Fruit fly (Drosophila melanogaster) whole organism, wandering third instar larva: Measurements from ENCODE around the gene CG34051.

Source experiments
- CG32264 ChIP-seq: fragments of 200-800 bp; sonication (Bioruptor generic); optimal IDR thresholded peaks from 2 replicates; lab custom pipeline; 2016; ENCODE audit warnings: missing biosample characterization, missing genetic modification characterization
- CG9705 ChIP-seq: fragments of 200-800 bp; sonication (Bioruptor generic); optimal IDR thresholded peaks from 2 replicates; lab custom pipeline; 2018; ENCODE audit warnings: missing biosample characterization, mild to moderate bottlenecking, missing genetic modification characterization
- Dfd ChIP-seq: fragments of >200 bp; optimal IDR thresholded peaks from 2 replicates; lab custom pipeline; 2017; ENCODE audit warnings: missing biosample characterization, missing genetic modification characterization
- GATAd ChIP-seq: sonication (Bioruptor generic); optimal IDR thresholded peaks from 2 replicates; lab custom pipeline; 2016; ENCODE audit warnings: missing biosample characterization, missing genetic modification characterization
- HLH106 ChIP-seq: fragments of 200-800 bp; optimal IDR thresholded peaks from 3 replicates; lab custom pipeline; 2019; ENCODE audit warnings: missing biosample characterization, mild to moderate bottlenecking, missing genetic modification characterization, moderate library complexity
- Hnf4 ChIP-seq: fragments of 200-800 bp; sonication (Bioruptor generic); optimal IDR thresholded peaks from 2 replicates; lab custom pipeline; 2016; ENCODE audit warnings: missing biosample characterization, mild to moderate bottlenecking, missing genetic modification characterization
- Hr78 ChIP-seq: fragments of >200 bp; optimal IDR thresholded peaks from 2 replicates; lab custom pipeline; 2017; ENCODE audit warnings: missing biosample characterization, missing genetic modification characterization
- Hr83 ChIP-seq: fragments of 200-300 bp; sonication (Bioruptor generic); optimal IDR thresholded peaks from 2 replicates; lab custom pipeline; 2016; ENCODE audit warnings: missing biosample characterization, mild to moderate bottlenecking, missing genetic modification characterization, moderate library complexity; ENCODE audit not compliant: poor library complexity, severe bottlenecking
- Jra ChIP-seq: sonication (Bioruptor generic); optimal IDR thresholded peaks from 2 replicates; lab custom pipeline; 2016; ENCODE audit warnings: missing biosample characterization, missing genetic modification characterization
- Myc ChIP-seq: fragments of >200 bp; optimal IDR thresholded peaks from 2 replicates; lab custom pipeline; 2017
- N ChIP-seq: fragments of >200 bp; optimal IDR thresholded peaks from 2 replicates; lab custom pipeline; 2018; ENCODE audit warnings: missing biosample characterization, missing external identifiers, missing genetic modification characterization
- OdsH ChIP-seq: fragments of 200-800 bp; sonication (Bioruptor generic); optimal IDR thresholded peaks from 2 replicates; lab custom pipeline; 2016; ENCODE audit warnings: missing biosample characterization, mild to moderate bottlenecking, missing genetic modification characterization
- Rel ChIP-seq, 2 experiments: fragments of 200-800 bp; sonication (Bioruptor generic) in 1 of 2; optimal IDR thresholded peaks; 2 replicates in 1 of 2; 3 replicates in 1 of 2; lab custom pipeline; 2016 to 2019; ENCODE audit warnings: mild to moderate bottlenecking in 2 of 2, missing biosample characterization in 2 of 2, missing genetic modification characterization in 2 of 2, moderate library complexity in 1 of 2
- Sp1 ChIP-seq: fragments of 200-800 bp; sonication (Bioruptor generic); optimal IDR thresholded peaks from 3 replicates; lab custom pipeline; 2019; ENCODE audit warnings: missing biosample characterization, mild to moderate bottlenecking, missing genetic modification characterization, moderate library complexity
- Vsx2 ChIP-seq: fragments of 200-300, 225-300 bp; sonication (Bioruptor generic); optimal IDR thresholded peaks from 2 replicates; lab custom pipeline; 2018; ENCODE audit warnings: missing biosample characterization, missing genetic modification characterization; ENCODE audit not compliant: partially characterized antibody
- br ChIP-seq: fragments of 200-800 bp; sonication (Bioruptor generic); optimal IDR thresholded peaks from 2 replicates; lab custom pipeline; 2016; ENCODE audit warnings: missing biosample characterization, missing genetic modification characterization
- brk ChIP-seq: fragments of 200-800 bp; sonication (Bioruptor generic); optimal IDR thresholded peaks from 2 replicates; lab custom pipeline; 2016; ENCODE audit warnings: missing biosample characterization, mild to moderate bottlenecking, missing genetic modification characterization
- dmrt93B ChIP-seq: fragments of 200-800 bp; sonication (Bioruptor generic); optimal IDR thresholded peaks from 2 replicates; lab custom pipeline; 2018; ENCODE audit warnings: missing biosample characterization, mild to moderate bottlenecking, missing genetic modification characterization
- dsf ChIP-seq: sonication (Bioruptor generic); optimal IDR thresholded peaks from 2 replicates; lab custom pipeline; 2016; ENCODE audit warnings: missing biosample characterization, missing genetic modification characterization, borderline replicate concordance
- ey ChIP-seq: fragments of 200-800 bp; sonication (Bioruptor generic); optimal IDR thresholded peaks from 2 replicates; lab custom pipeline; 2016; ENCODE audit warnings: missing biosample characterization, missing genetic modification characterization
- foxo ChIP-seq, 2 experiments: fragments of 200-800 bp; sonication (Bioruptor generic); optimal IDR thresholded peaks; 2 replicates in 1 of 2; 3 replicates in 1 of 2; lab custom pipeline; 2016 to 2017; ENCODE audit warnings: missing biosample characterization in 2 of 2, missing genetic modification characterization in 2 of 2
- fru ChIP-seq: fragments of 200-800 bp; sonication (Bioruptor generic); optimal IDR thresholded peaks from 3 replicates; lab custom pipeline; 2016; ENCODE audit warnings: missing biosample characterization, mild to moderate bottlenecking, missing genetic modification characterization
- h ChIP-seq: fragments of 200-800 bp; sonication (Bioruptor generic); optimal IDR thresholded peaks from 3 replicates; lab custom pipeline; 2016; ENCODE audit warnings: missing biosample characterization, mild to moderate bottlenecking, missing genetic modification characterization
- jim ChIP-seq: fragments of 175-275, 200-325 bp; sonication (Bioruptor generic); optimal IDR thresholded peaks from 2 replicates; lab custom pipeline; 2016; ENCODE audit warnings: missing biosample characterization, mild to moderate bottlenecking, missing genetic modification characterization
- pan ChIP-seq: fragments of >200 bp; optimal IDR thresholded peaks from 2 replicates; lab custom pipeline; 2017
- psq ChIP-seq: fragments of 200-800 bp; sonication (Bioruptor generic); optimal IDR thresholded peaks from 3 replicates; lab custom pipeline; 2017; ENCODE audit warnings: missing biosample characterization, mild to moderate bottlenecking, missing genetic modification characterization, moderate library complexity
- rgr ChIP-seq: fragments of 200-800 bp; sonication (Bioruptor generic); optimal IDR thresholded peaks from 3 replicates; lab custom pipeline; 2016; ENCODE audit warnings: missing biosample characterization, mild to moderate bottlenecking, missing genetic modification characterization
- sage ChIP-seq: fragments of 200-800 bp; sonication (Bioruptor generic); optimal IDR thresholded peaks from 2 replicates; lab custom pipeline; 2016; ENCODE audit warnings: missing biosample characterization, mild to moderate bottlenecking, missing genetic modification characterization
- sv ChIP-seq: fragments of 200-800 bp; sonication (Bioruptor generic); optimal IDR thresholded peaks from 3 replicates; lab custom pipeline; 2016; ENCODE audit warnings: missing biosample characterization, missing genetic modification characterization
- tai ChIP-seq: sonication (Bioruptor generic); optimal IDR thresholded peaks from 2 replicates; lab custom pipeline; 2016; ENCODE audit warnings: missing biosample characterization, missing genetic modification characterization
- usp ChIP-seq: fragments of >200 bp; optimal IDR thresholded peaks from 2 replicates; lab custom pipeline; 2017; ENCODE audit warnings: missing biosample characterization, missing genetic modification characterization
- woc ChIP-seq: sonication (Bioruptor generic); optimal IDR thresholded peaks from 2 replicates; lab custom pipeline; 2016; ENCODE audit warnings: missing biosample characterization, mild to moderate bottlenecking, missing genetic modification characterization

Gene CG34051

DNA sequence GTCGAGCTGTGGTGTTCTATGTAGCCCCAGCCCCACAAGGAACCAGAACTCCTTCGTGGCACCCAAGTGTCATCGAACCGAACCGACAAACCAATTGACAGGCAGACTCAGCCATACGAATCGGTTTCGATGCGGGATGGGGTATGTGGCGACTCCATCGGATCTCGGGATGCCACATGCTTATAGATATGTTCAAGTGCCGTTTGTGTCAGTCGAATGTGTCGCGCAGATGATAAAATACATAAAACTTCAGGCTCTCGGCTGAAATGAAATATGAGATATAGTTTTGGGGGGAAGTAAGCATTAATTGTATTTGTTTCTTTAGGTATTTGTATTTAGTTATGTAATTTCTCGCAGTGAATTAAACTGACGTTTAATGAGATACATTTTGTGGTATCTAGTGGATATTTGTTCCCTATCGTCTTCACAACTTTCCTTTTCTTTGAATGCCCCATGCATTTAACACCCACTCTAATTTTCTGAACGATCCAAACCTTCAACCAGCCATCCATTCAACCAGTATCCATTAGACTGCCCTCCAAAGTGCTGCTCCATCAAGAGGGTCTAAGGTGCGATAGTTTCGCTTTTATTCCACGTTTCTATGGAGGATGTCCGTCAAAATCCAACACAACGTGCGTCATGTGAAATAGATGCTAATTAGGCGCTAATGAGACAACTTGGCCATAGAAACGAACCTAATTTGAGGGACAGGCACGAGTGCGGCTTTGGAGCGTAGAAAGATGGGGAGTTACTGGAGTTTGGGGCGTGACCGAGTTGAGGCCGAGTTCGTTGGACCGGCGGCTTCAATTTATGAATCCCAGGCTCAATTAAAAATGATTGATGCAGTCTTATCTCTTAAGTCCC lies 16.3 kb downstream of the CG34051 start:
- TF ChIP-seq sv (GFP tag; lab: Kevin White, UChicago) = no peak
- TF ChIP-seq Vsx2 (GFP tag; lab: Kevin White, UChicago) = no peak
- no peak for TF ChIP-seq GATAd
- TF ChIP-seq h (GFP tag; lab: Kevin White, UChicago) = no peak
- no peak for TF ChIP-seq Dfd
- TF ChIP-seq CG9705 (GFP tag; lab: Kevin White, UChicago) = no peak
- TF ChIP-seq jim (GFP tag; lab: Kevin White, UChicago) = no peak
- no peak for TF ChIP-seq brk (GFP tag; lab: Kevin White, UChicago)
- no peak for TF ChIP-seq CG32264 (GFP tag; lab: Kevin White, UChicago)
- no peak for TF ChIP-seq Hr83
- TF ChIP-seq HLH106 (tag; lab: Kevin White, UChicago) = no peak
- TF ChIP-seq, all 38 proteins: peak for 0

DNA sequence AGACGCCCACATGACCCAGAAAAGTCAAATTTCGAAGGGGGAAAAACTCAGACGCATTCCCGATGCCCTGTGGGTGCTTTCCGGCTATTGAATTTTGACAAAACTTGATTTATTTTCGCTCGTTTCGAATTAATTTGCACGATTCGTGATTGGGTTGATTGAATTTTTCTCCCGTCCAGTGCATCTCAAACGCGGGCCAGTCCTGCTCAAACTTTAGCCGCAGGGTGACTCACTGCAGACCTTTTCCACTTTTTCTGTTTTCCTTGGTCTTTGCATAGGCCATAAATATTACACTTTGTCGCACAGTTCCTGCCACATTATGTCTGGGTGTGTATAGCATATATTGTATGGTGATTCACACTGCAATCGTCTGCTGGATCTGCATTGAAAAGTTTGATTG lies 17.7 kb downstream of the CG34051 start:
- no peak for TF ChIP-seq ey (GFP tag; lab: Kevin White, UChicago)
- TF ChIP-seq Hnf4 (GFP tag; lab: Kevin White, UChicago) = no peak
- no peak for TF ChIP-seq CG32264 (GFP tag; lab: Kevin White, UChicago)
- no peak for TF ChIP-seq tai (GFP tag; lab: Kevin White, UChicago)
- no peak for TF ChIP-seq OdsH (GFP tag; lab: Kevin White, UChicago)
- no peak for TF ChIP-seq GATAd
- no peak for TF ChIP-seq usp

DNA sequence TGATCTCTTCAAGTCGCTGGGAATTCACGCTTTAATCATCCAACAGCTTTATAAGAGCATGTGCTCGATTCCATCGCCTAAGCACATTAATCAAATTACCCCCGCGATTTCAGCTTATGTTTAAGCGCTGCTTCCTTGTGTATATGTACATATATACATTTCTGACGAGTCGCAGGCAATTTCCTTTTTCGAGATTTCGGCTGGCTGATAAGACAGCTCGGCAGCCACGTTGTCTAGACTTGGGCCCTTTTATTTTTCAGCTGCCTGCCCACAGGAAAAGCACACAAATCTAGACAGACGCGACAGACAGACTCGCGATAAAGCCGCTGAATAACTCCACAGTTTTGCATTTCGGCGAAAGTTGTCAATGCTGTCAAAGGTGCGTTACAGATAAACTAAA lies 18.3 kb downstream of the CG34051 start:
- no peak for TF ChIP-seq jim (GFP tag; lab: Kevin White, UChicago)
- TF ChIP-seq br = no peak
- no peak for TF ChIP-seq Hr83
- no peak for TF ChIP-seq Jra
- no peak for TF ChIP-seq Hr78 (GFP tag; lab: Kevin White, UChicago)
- TF ChIP-seq Sp1 (GFP tag; lab: Kevin White, UChicago) = no peak
- no peak for TF ChIP-seq sv (GFP tag; lab: Kevin White, UChicago)
- no peak for TF ChIP-seq tai (GFP tag; lab: Kevin White, UChicago)
- no peak for TF ChIP-seq Vsx2 (GFP tag; lab: Kevin White, UChicago)
- TF ChIP-seq dsf (GFP tag; lab: Kevin White, UChicago) = no peak
- no peak for TF ChIP-seq psq (GFP tag; lab: Kevin White, UChicago)

DNA sequence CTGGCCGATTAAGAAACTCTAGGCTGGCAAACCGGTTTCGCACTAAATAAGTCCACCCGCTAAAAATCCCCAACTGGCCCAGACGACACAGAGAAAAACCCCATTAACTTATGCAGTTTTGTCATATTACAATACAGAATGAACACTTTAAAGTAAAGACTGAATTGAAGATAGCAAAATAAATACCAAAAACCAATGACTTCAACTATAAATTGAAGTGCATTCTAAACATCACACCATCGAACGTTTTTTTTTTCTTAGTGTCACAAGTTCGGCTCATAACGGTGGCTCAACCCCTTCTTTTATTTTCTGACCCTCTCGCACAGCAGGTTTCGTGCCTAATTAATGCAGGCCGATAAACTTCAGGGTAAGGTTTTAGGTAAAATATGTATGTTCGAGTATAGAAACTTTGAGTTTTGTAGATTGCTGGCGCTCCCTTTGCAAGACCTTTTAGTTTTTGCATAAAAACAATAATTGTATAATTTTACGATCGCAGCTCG lies 19.4 kb downstream of the CG34051 start:
- TF ChIP-seq h (GFP tag; lab: Kevin White, UChicago) (peak; percentile 43), foxo (GFP tag; optimal IDR thresholded peaks at IDR 0.05; lab: Kevin White, UChicago) (peak in 1 of 2 experiments; percentile 82), Hnf4 (GFP tag; lab: Kevin White, UChicago) (peak; percentile 82), Rel (GFP tag; optimal IDR thresholded peaks at IDR 0.05; lab: Kevin White, UChicago) (no peak), Rel (tag; optimal IDR thresholded peaks at IDR 0.05; lab: Kevin White, UChicago) (peak; percentile 10), brk (GFP tag; lab: Kevin White, UChicago) (peak; percentile 60), pan (no peak), N (no peak), Jra (peak; percentile 14), usp (no peak), fru (GFP tag; lab: Kevin White, UChicago) (peak; percentile 87), OdsH (GFP tag; lab: Kevin White, UChicago) (peak; percentile 82), HLH106 (tag; lab: Kevin White, UChicago) (peak; percentile 50), Myc (no peak), sage (GFP tag; lab: Kevin White, UChicago) (no peak), ey (GFP tag; lab: Kevin White, UChicago) (peak; percentile 81), tai (GFP tag; lab: Kevin White, UChicago) (peak; percentile 51), Sp1 (GFP tag; lab: Kevin White, UChicago) (peak; percentile 43), br (peak; percentile 82), psq (GFP tag; lab: Kevin White, UChicago) (peak; percentile 62), sv (GFP tag; lab: Kevin White, UChicago) (peak; percentile 84), dmrt93B (peak; percentile 51), woc (GFP tag; lab: Kevin White, UChicago) (peak; percentile 22), rgr (GFP tag; lab: Kevin White, UChicago) (peak; percentile 77)
- TF ChIP-seq, all 38 proteins: peak for 18
